Fruit fly (Drosophila melanogaster): ENCODE measurements around the gene Pmi.
A peak's percentile ranks its signal among the peaks of the same experiment; 100 is the strongest.

Pmi gene

DNA sequence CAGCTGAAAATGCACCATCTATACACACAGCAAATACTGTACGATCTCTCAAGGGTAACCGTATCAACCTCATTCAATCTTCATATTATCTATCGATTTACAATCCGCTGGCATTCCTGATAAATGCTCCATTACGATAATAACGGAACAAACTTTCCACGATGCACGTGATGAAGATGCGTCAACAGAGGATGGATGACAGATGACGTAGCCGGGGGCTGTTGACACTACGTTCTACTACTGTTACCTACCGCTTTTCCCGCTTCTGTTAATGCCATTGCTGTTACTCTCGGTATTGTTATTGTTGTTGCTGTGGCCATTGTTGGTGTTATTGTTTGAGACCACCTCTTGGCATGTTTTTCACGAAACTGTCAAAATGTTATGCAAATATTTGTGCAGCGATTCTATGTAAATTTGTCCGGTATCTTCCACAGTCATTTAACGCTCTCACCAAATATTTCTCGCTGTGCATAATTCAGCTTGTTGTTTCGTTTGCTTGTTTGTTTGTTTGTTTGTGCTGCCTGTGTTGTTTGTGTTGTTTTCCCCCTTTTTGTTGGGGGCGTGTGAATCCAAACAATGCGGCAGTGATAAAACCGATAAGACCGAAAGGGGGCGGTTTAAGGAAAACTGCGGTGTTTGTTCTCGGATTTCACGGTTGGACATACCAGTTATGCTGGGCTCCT, 44.1 kb downstream of the Pmi start (continued):
- TF ChIP-seq Optix (GFP tag; IDR thresholded peaks at IDR 0.05) (0 out of 3 replicates have a peak, but pooled peaks have one; percentile 39), odd (GFP tag; optimal IDR thresholded peaks at IDR 0.05) (peak; percentile 85), Vsx1 (GFP tag; optimal IDR thresholded peaks at IDR 0.05) (peak; percentile 85), Sin3A (optimal IDR thresholded peaks at IDR 0.05) (no peak), H2.0 (GFP tag; IDR thresholded peaks at IDR 0.05) (no peak; the same call in 1 of the 2 replicates), CG11398 (GFP tag; optimal IDR thresholded peaks at IDR 0.05) (peak; percentile 93), CG4854 (GFP tag; optimal IDR thresholded peaks at IDR 0.05) (peak; percentile 83), Oli (tag; optimal IDR thresholded peaks at IDR 0.05) (peak; percentile 67), E2f1 (GFP tag; IDR thresholded peaks at IDR 0.05) (peak; percentile 28; the same call in 1 of the 2 replicates), fu2 (GFP tag; optimal IDR thresholded peaks at IDR 0.05) (peak; percentile 40), Nf-YB (GFP tag; optimal IDR thresholded peaks at IDR 0.05) (peak; percentile 72), CG1233 (GFP tag; optimal IDR thresholded peaks at IDR 0.05) (peak; percentile 90), gcm2 (GFP tag; optimal IDR thresholded peaks at IDR 0.05) (peak; percentile 73), CG1602 (GFP tag; optimal IDR thresholded peaks at IDR 0.05) (peak; percentile 80), CG30020 (tag; optimal IDR thresholded peaks at IDR 0.05) (no peak), E2f2 (GFP tag; IDR thresholded peaks at IDR 0.05) (peak; percentile 40; the same call in 1 of the 2 replicates), chm (GFP tag; IDR thresholded peaks at IDR 0.05) (peak; percentile 86; the same call in 1 of the 2 replicates), CG12391 (tag; optimal IDR thresholded peaks at IDR 0.05) (peak; percentile 73), seq (GFP tag; IDR thresholded peaks at IDR 0.05) (peak; percentile 64; the same call in 1 of the 2 replicates), ftz-f1 (GFP tag; optimal IDR thresholded peaks at IDR 0.05) (no peak), Chrac-16 (GFP tag; optimal IDR thresholded peaks at IDR 0.05) (peak; percentile 44), wor (GFP tag; IDR thresholded peaks at IDR 0.05) (no peak), tio (GFP tag; optimal IDR thresholded peaks at IDR 0.05) (peak; percentile 58), trh (GFP tag; optimal IDR thresholded peaks at IDR 0.05) (peak; percentile 68)

DNA sequence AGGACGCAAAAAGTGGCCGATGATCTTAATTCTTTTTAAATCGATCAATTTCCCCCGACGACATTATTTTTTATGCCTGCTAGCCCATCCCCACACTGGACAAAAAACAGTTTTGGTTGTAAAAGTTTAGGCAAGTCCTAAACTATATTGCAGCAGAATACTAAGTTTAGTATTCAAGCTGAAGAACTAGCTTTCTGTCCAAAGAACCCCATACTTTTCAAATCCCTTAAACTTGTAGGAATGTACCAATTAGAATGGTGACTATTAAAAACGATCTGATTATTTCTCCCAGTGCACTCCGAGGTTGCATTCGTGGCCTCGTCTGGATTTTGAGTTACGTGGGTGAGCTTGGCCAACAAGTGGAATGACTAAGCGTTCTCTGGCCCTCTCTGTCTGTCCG, 45.6 kb downstream of the Pmi start:
- no peak for TF ChIP-seq CG2202 (tag; optimal IDR thresholded peaks at IDR 0.05)
- peak; percentile 5 for TF ChIP-seq Med (GFP tag)

DNA sequence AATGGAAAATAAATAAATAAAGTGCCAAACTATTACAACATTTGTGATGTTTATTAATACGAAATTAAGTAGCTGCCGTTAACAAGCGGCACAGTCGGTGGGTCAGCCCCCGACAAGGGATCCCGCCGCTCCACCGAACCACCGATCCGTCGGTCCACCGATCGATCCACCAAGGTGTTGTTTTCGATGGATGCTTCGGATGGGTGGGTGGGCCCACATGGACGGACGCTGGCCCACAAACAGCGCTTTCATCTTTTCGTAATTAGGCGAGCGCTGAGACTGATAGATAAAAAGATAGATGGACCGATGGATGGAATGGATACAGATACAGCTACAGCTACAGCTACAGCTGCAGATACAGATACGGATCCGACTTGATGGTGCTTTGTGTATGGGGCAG, 48.4 kb downstream of the Pmi start:
- TF ChIP-seq CG10543 (GFP tag; optimal IDR thresholded peaks at IDR 0.05): peak; percentile 55
- TF ChIP-seq zfh1 (GFP tag; IDR thresholded peaks at IDR 0.05): no peak
- TF ChIP-seq crol (GFP tag; IDR thresholded peaks at IDR 0.05): peak; percentile 44; the same call in 1 of the 2 replicates
- peak; percentile 57 for TF ChIP-seq abd-A (tag; optimal IDR thresholded peaks at IDR 0.05)
- 0 out of 3 replicates have a peak, but pooled peaks have one; percentile 8 for TF ChIP-seq CG34422 (GFP tag; IDR thresholded peaks at IDR 0.05)
- TF ChIP-seq CG30431 (GFP tag; optimal IDR thresholded peaks at IDR 0.05): no peak
- peak; percentile 31; the same call in 1 of the 3 replicates for TF ChIP-seq sr (GFP tag; IDR thresholded peaks at IDR 0.05)
- TF ChIP-seq so (GFP tag; IDR thresholded peaks at IDR 0.05): peak; percentile 68; the same call in 2 of the 3 replicates
- TF ChIP-seq sima (GFP tag; optimal IDR thresholded peaks at IDR 0.05): no peak
- peak; percentile 40 for TF ChIP-seq CG12769 (tag; optimal IDR thresholded peaks at IDR 0.05)
- no peak for TF ChIP-seq Dek (tag; optimal IDR thresholded peaks at IDR 0.05)
- peak; percentile 11 for TF ChIP-seq sd (tag; optimal IDR thresholded peaks at IDR 0.05)

Measured in whole organism, embryonic.